Worm (Caenorhabditis elegans) whole organism, L4/young adult: ENCODE results near the gene fat-5.

Experiments used
- W03F9.2 ChIP-seq: fragments of 150-350 bp; optimal IDR thresholded peaks from 2 replicates; lab custom pipeline; 2014; ENCODE audit warnings: missing biosample characterization, missing genetic modification characterization
- dao-5 ChIP-seq: sonication (generic microtip); optimal IDR thresholded peaks from 2 replicates; lab custom pipeline; 2016; ENCODE audit warnings: missing genotype, missing genetic modification characterization, moderate library complexity, missing compliant biosample characterization
- him-1 ChIP-seq: sonication (generic microtip); optimal IDR thresholded peaks from 2 replicates; lab custom pipeline; 2016; ENCODE audit warnings: missing genotype, missing genetic modification reagents, missing genetic modification characterization, missing compliant biosample characterization

DNA sequence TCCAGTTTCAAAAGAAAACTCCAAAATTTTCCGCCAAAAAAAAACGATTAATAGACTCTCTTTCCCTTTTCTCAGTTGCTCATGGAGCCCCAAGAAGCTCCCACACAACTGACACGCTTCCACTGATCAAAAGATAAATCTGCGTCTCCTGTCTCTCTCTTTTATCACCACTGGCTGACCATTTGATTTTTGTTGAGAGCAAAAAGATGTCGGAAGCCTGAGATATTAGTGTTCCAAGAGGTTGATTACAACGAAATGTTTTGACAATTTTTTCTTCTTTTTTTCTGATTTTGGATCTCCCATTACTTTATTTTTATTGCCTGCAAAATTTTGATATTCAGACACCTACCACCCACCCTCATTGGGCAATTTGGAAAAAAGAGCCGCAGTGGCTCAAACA lies 7.7 kb downstream of the fat-5 start, which contains the start of gene twk-42:
- TF ChIP-seq dao-5 (tag; lab: Kevin White, UChicago) (no peak), him-1 (no peak), W03F9.2 (tag; lab: Kevin White, UChicago) (no peak)
